Fruit fly (Drosophila melanogaster) Kc167 (cell line): ENCODE measurements around the gene CG43342.

Source experiments
- Myc ChIP-seq: fragments of >200 bp; optimal IDR thresholded peaks from 2 replicates; lab custom pipeline; 2017; ENCODE audit warnings: missing external identifiers
- h ChIP-seq: fragments of >200 bp; optimal IDR thresholded peaks from 3 replicates; lab custom pipeline; 2018; ENCODE audit warnings: missing external identifiers
- insv ChIP-seq: fragments of >200 bp; optimal IDR thresholded peaks from 3 replicates; lab custom pipeline; 2018; ENCODE audit warnings: missing external identifiers
- psq ChIP-seq: fragments of >200 bp; optimal IDR thresholded peaks from 2 replicates; lab custom pipeline; 2017; ENCODE audit warnings: missing external identifiers
- ttk ChIP-seq: sonication (Bioruptor generic); optimal IDR thresholded peaks from 2 replicates; lab custom pipeline; 2017; ENCODE audit warnings: missing external identifiers

DNA sequence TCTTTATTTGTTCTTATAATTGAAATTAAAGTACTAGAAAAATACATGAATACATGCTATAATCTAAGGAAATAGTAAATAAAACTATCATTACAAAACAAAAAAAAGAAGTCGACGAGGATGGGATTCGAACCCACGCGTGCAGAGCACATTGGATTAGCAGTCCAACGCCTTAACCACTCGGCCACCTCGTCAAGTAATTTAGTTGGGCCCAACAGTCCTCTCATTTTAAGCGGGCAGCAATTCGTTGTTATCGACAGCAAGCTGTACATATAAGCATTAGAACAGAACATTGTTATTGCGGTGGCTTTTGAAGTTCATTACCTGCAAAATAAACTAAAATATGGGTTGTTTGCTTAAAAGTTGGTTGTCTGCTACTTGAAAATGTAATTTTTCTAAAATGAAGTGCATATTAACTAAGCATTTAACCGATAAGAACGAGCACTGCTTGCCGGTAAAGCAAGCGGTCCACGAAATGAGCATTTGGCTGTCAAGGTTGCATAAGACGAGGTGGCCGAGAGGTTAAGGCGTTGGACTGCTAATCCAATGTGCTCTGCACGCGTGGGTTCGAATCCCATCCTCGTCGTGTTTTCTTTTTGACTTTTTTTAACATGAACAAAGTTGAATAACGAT lies 16.0 kb downstream of the CG43342 start:
- no peak for TF ChIP-seq ttk (lab: Kevin White, UChicago)
- TF ChIP-seq psq (lab: Kevin White, UChicago) = no peak
- TF ChIP-seq insv (lab: Kevin White, UChicago) = no peak
- no peak for TF ChIP-seq h (lab: Kevin White, UChicago)
- no peak for TF ChIP-seq Myc (lab: Kevin White, UChicago)
